Fruit fly (Drosophila melanogaster) whole organism, embryonic: ENCODE data around the gene kirre.
A peak's percentile ranks its signal among the peaks of the same experiment; 100 is the strongest.

ENCODE experiments used
- Ada2b ChIP-seq: fragments of 200-800 bp; sonication (Bioruptor generic); IDR thresholded peaks from 2 replicates; pipeline ENCODE4 v1.3.6; 2022; ENCODE audit warnings: missing biosample characterization, missing genetic modification characterization
- B-H1 ChIP-seq: fragments of 200-800 bp; sonication (Bioruptor generic); IDR thresholded peaks from 3 replicates; pipeline ENCODE4 v1.3.6; 2022; ENCODE audit warnings: missing biosample characterization, missing genetic modification characterization
- Bteb2 ChIP-seq: fragments of 200-800 bp; sonication (Bioruptor generic); optimal IDR thresholded peaks from 2 replicates; lab custom pipeline; 2016; ENCODE audit warnings: missing biosample characterization, missing genetic modification characterization
- C15 ChIP-seq: fragments of 200-800 bp; sonication (Bioruptor generic); IDR thresholded peaks from 3 replicates; pipeline ENCODE4 v1.3.6; 2022; ENCODE audit warnings: missing biosample characterization, missing genetic modification characterization
- CG11695 ChIP-seq: fragments of 200-800 bp; sonication (Bioruptor generic); IDR thresholded peaks from 3 replicates; pipeline ENCODE4 v1.3.6; 2022; ENCODE audit warnings: missing biosample characterization, missing genetic modification characterization
- CG14860 ChIP-seq: fragments of 200-800 bp; sonication (Bioruptor generic); IDR thresholded peaks from 3 replicates; pipeline ENCODE4 v1.3.6; 2022; ENCODE audit warnings: missing biosample characterization, missing genetic modification characterization; ENCODE audit not compliant: partially characterized antibody
- CG16863 ChIP-seq: fragments of 200-800 bp; sonication (Bioruptor generic); optimal IDR thresholded peaks from 3 replicates; lab custom pipeline; 2016; ENCODE audit warnings: missing biosample characterization, missing genetic modification characterization
- CG17385 ChIP-seq: fragments of 200-800 bp; sonication (Bioruptor generic); optimal IDR thresholded peaks from 3 replicates; lab custom pipeline; 2018; ENCODE audit warnings: missing biosample characterization, mild to moderate bottlenecking, missing genetic modification characterization
- CG17612 ChIP-seq: fragments of 200-800 bp; sonication (Bioruptor generic); IDR thresholded peaks from 2 replicates; pipeline ENCODE4 v1.3.6; 2022; ENCODE audit warnings: missing biosample characterization, missing genetic modification characterization
- CG30431 ChIP-seq: fragments of 200-800 bp; sonication (Bioruptor generic); optimal IDR thresholded peaks from 2 replicates; lab custom pipeline; 2017; ENCODE audit warnings: missing biosample characterization, missing genetic modification characterization
- CG32532 ChIP-seq: fragments of 200-800 bp; sonication (Bioruptor generic); IDR thresholded peaks from 2 replicates; pipeline ENCODE4 v1.3.6; 2022; ENCODE audit warnings: missing biosample characterization, missing genetic modification characterization
- CG32767 ChIP-seq: fragments of 200-800 bp; sonication (Bioruptor generic); IDR thresholded peaks from 2 replicates; pipeline ENCODE4 v1.3.6; 2022; ENCODE audit warnings: missing biosample characterization, missing genetic modification characterization
- CG4404 ChIP-seq: fragments of 200-800 bp; sonication (Bioruptor generic); IDR thresholded peaks from 2 replicates; pipeline ENCODE4 v1.3.6; 2022; ENCODE audit warnings: missing biosample characterization, missing genetic modification characterization
- CG5245 ChIP-seq: fragments of 200-800 bp; sonication (Bioruptor generic); optimal IDR thresholded peaks from 3 replicates; lab custom pipeline; 2016; ENCODE audit warnings: missing biosample characterization, missing genetic modification characterization
- CG6854 ChIP-seq: fragments of 200-800 bp; sonication (Bioruptor generic); optimal IDR thresholded peaks from 3 replicates; lab custom pipeline; 2017; ENCODE audit warnings: missing biosample characterization, mild to moderate bottlenecking, missing genetic modification characterization
- CG7745 ChIP-seq: fragments of 200-800 bp; sonication (Bioruptor generic); optimal IDR thresholded peaks from 2 replicates; lab custom pipeline; 2018; ENCODE audit warnings: missing biosample characterization, mild to moderate bottlenecking, missing genetic modification characterization, moderate library complexity
- CG7928 ChIP-seq: fragments of 200-800 bp; sonication (Bioruptor generic); optimal IDR thresholded peaks from 2 replicates; lab custom pipeline; 2017; ENCODE audit warnings: missing biosample characterization, mild to moderate bottlenecking, missing genetic modification characterization
- CG8924 ChIP-seq: fragments of 200-800 bp; optimal IDR thresholded peaks from 3 replicates; lab custom pipeline; 2019; ENCODE audit warnings: missing biosample characterization, mild to moderate bottlenecking, missing genetic modification characterization, moderate library complexity
- CG8944 ChIP-seq: fragments of 200-800 bp; sonication (Bioruptor generic); optimal IDR thresholded peaks from 3 replicates; lab custom pipeline; 2016; ENCODE audit warnings: missing biosample characterization, missing genetic modification characterization
- CG9609 ChIP-seq: fragments of 200-800 bp; sonication (Bioruptor generic); optimal IDR thresholded peaks from 3 replicates; lab custom pipeline; 2016; ENCODE audit warnings: missing biosample characterization, missing genetic modification characterization
- CG9817 ChIP-seq: fragments of 200-800 bp; sonication (Bioruptor generic); optimal IDR thresholded peaks from 2 replicates; lab custom pipeline; 2018; ENCODE audit warnings: missing biosample characterization, mild to moderate bottlenecking, missing genetic modification characterization, moderate library complexity
- Dll ChIP-seq: fragments of 200-800 bp; sonication (Bioruptor generic); IDR thresholded peaks from 4 replicates; pipeline ENCODE4 v1.3.6; 2022; ENCODE audit warnings: missing biosample characterization, missing genetic modification characterization; ENCODE audit not compliant: partially characterized antibody
- Fer1 ChIP-seq: fragments of 200-800 bp; sonication (Bioruptor generic); optimal IDR thresholded peaks from 2 replicates; lab custom pipeline; 2017; ENCODE audit warnings: missing biosample characterization, mild to moderate bottlenecking, missing genetic modification characterization
- Lhr ChIP-seq: fragments of 200-800 bp; sonication (Bioruptor generic); optimal IDR thresholded peaks from 3 replicates; lab custom pipeline; 2017; ENCODE audit warnings: mild to moderate bottlenecking, missing biosample characterization, missing genetic modification reagents, missing genetic modification characterization
- MESR4 ChIP-seq: fragments of 200-800 bp; sonication (Bioruptor generic); optimal IDR thresholded peaks from 2 replicates; lab custom pipeline; 2018; ENCODE audit warnings: missing biosample characterization, mild to moderate bottlenecking, missing genetic modification characterization, moderate library complexity
- Mes4 ChIP-seq: fragments of 200-800 bp; sonication (Bioruptor generic); optimal IDR thresholded peaks from 2 replicates; lab custom pipeline; 2016; ENCODE audit warnings: missing biosample characterization, missing genetic modification characterization
- NC2α ChIP-seq: fragments of 200-800 bp; sonication (Bioruptor generic); optimal IDR thresholded peaks from 2 replicates; lab custom pipeline; 2016; ENCODE audit warnings: missing biosample characterization, missing genetic modification characterization
- Nf-YB ChIP-seq: fragments of 200-800 bp; sonication (Bioruptor generic); optimal IDR thresholded peaks from 3 replicates; lab custom pipeline; 2019; ENCODE audit warnings: missing biosample characterization, mild to moderate bottlenecking, missing genetic modification characterization, moderate library complexity
- Optix ChIP-seq: fragments of 200-800 bp; sonication (Bioruptor generic); IDR thresholded peaks from 3 replicates; pipeline ENCODE4 v1.3.6; 2022; ENCODE audit warnings: missing biosample characterization, missing genetic modification characterization
- PHDP ChIP-seq: fragments of 200-800 bp; sonication (Bioruptor generic); optimal IDR thresholded peaks from 3 replicates; lab custom pipeline; 2018; ENCODE audit warnings: missing biosample characterization, mild to moderate bottlenecking, missing genetic modification characterization, moderate library complexity
- Ravus ChIP-seq: fragments of 200-800 bp; sonication (Bioruptor generic); IDR thresholded peaks from 2 replicates; pipeline ENCODE4 v1.3.6; 2022; ENCODE audit warnings: missing biosample characterization, missing genetic modification characterization
- Sin3A ChIP-seq: fragments of >200 bp; optimal IDR thresholded peaks from 2 replicates; lab custom pipeline; 2018
- Sox100B ChIP-seq: fragments of 200-800 bp; sonication (Bioruptor generic); optimal IDR thresholded peaks from 3 replicates; lab custom pipeline; 2018; ENCODE audit warnings: missing biosample characterization, mild to moderate bottlenecking, missing genetic modification characterization
- ash1 ChIP-seq: fragments of 200-800 bp; sonication (Bioruptor generic); optimal IDR thresholded peaks from 2 replicates; lab custom pipeline; 2018; ENCODE audit warnings: missing biosample characterization, mild to moderate bottlenecking, missing genetic modification characterization
- cas ChIP-seq: fragments of 200-800 bp; sonication (Bioruptor generic); IDR thresholded peaks from 2 replicates; pipeline ENCODE4 v1.3.6; 2022; ENCODE audit warnings: missing biosample characterization, missing genetic modification characterization
- ci ChIP-seq: fragments of 200-800 bp; sonication (Bioruptor generic); IDR thresholded peaks from 3 replicates; pipeline ENCODE4 v1.3.6; 2022; ENCODE audit warnings: missing biosample characterization, missing genetic modification characterization
- corto ChIP-seq: fragments of 200-800 bp; sonication (Bioruptor generic); optimal IDR thresholded peaks from 2 replicates; lab custom pipeline; 2016; ENCODE audit warnings: missing biosample characterization, mild to moderate bottlenecking, missing genetic modification characterization, moderate library complexity
- dysf ChIP-seq: fragments of 200-800 bp; sonication (Bioruptor generic); IDR thresholded peaks from 3 replicates; pipeline ENCODE4 v1.3.6; 2022; ENCODE audit warnings: missing biosample characterization, missing genetic modification characterization
- fd3F ChIP-seq: fragments of 200-800 bp; sonication (Bioruptor generic); optimal IDR thresholded peaks from 2 replicates; lab custom pipeline; 2018; ENCODE audit warnings: missing biosample characterization, mild to moderate bottlenecking, missing genetic modification characterization, moderate library complexity
- gce ChIP-seq: fragments of 200-800 bp; sonication (Bioruptor generic); IDR thresholded peaks from 3 replicates; pipeline ENCODE4 v1.3.6; 2022; ENCODE audit warnings: missing biosample characterization, missing genetic modification characterization
- gcm2 ChIP-seq: fragments of 200-800 bp; sonication (Bioruptor generic); optimal IDR thresholded peaks from 2 replicates; lab custom pipeline; 2016; ENCODE audit warnings: missing biosample characterization, missing genetic modification characterization
- ind ChIP-seq: fragments of 200-800 bp; sonication (Bioruptor generic); optimal IDR thresholded peaks from 3 replicates; lab custom pipeline; 2016; ENCODE audit warnings: missing biosample characterization, missing genetic modification characterization
- jigr1 ChIP-seq: fragments of 200-800 bp; sonication (Bioruptor generic); IDR thresholded peaks from 3 replicates; pipeline ENCODE4 v1.3.6; 2022; ENCODE audit warnings: missing biosample characterization, missing genetic modification characterization
- lbe ChIP-seq: fragments of 200-800 bp; sonication (Bioruptor generic); optimal IDR thresholded peaks from 2 replicates; lab custom pipeline; 2016; ENCODE audit warnings: missing biosample characterization, mild to moderate bottlenecking, missing genetic modification characterization
- nau ChIP-seq: fragments of 200-800 bp; sonication (Bioruptor generic); optimal IDR thresholded peaks from 3 replicates; lab custom pipeline; 2017; ENCODE audit warnings: missing biosample characterization, mild to moderate bottlenecking, missing genetic modification characterization, missing genetic modification reagents
- nom ChIP-seq: fragments of 200-800 bp; sonication (Bioruptor generic); optimal IDR thresholded peaks from 2 replicates; lab custom pipeline; 2017; ENCODE audit warnings: missing biosample characterization, missing genetic modification characterization, mild to moderate bottlenecking, moderate library complexity, missing genetic modification reagents
- odd ChIP-seq: fragments of 200-800 bp; sonication (Bioruptor generic); optimal IDR thresholded peaks from 2 replicates; lab custom pipeline; 2017; ENCODE audit warnings: missing biosample characterization, mild to moderate bottlenecking, missing genetic modification characterization
- pros ChIP-seq: fragments of 200-800 bp; sonication (Bioruptor generic); optimal IDR thresholded peaks from 3 replicates; lab custom pipeline; 2019; ENCODE audit warnings: missing biosample characterization, mild to moderate bottlenecking, missing genetic modification characterization, moderate library complexity
- slbo ChIP-seq: fragments of 200-800 bp; sonication (Bioruptor generic); IDR thresholded peaks from 2 replicates; pipeline ENCODE4 v1.3.6; 2022; ENCODE audit warnings: missing biosample characterization, missing genetic modification characterization
- sob ChIP-seq: fragments of 200-800 bp; sonication (Bioruptor generic); IDR thresholded peaks from 2 replicates; pipeline ENCODE4 v1.3.6; 2022; ENCODE audit warnings: missing biosample characterization, missing genetic modification characterization
- sqz ChIP-seq: fragments of 200-800 bp; sonication (Bioruptor generic); optimal IDR thresholded peaks from 3 replicates; lab custom pipeline; 2018; ENCODE audit warnings: missing biosample characterization, mild to moderate bottlenecking, missing genetic modification characterization
- wdn ChIP-seq: fragments of 200-800 bp; sonication (Bioruptor generic); IDR thresholded peaks from 2 replicates; pipeline ENCODE4 v1.3.6; 2022; ENCODE audit warnings: missing biosample characterization, missing genetic modification characterization

kirre gene

dm6 chrX:3045953-3046352, 305.8 kb downstream of the kirre start (continued):
- TF ChIP-seq Optix (GFP tag; lab: Robert Waterston, UW) (peak; percentile 81), pros (GFP tag; lab: Kevin White, UChicago) (no peak), CG30431 (peak; percentile 65), ash1 (GFP tag; lab: Kevin White, UChicago) (no peak), PHDP (peak; percentile 59), sqz (GFP tag; lab: Kevin White, UChicago) (peak; percentile 58), CG32532 (GFP tag; lab: Robert Waterston, UW) (0 out of 2 replicates have a peak, but pooled peaks have one; percentile 21), CG17612 (GFP tag; lab: Robert Waterston, UW) (no peak), fd3F (GFP tag; lab: Kevin White, UChicago) (no peak), jigr1 (GFP tag; lab: Robert Waterston, UW) (peak; percentile 64; the same call in 2 of the 3 replicates), MESR4 (GFP tag; lab: Kevin White, UChicago) (no peak), ci (GFP tag; lab: Robert Waterston, UW) (peak; percentile 84; the same call in 2 of the 3 replicates), CG11695 (GFP tag; lab: Robert Waterston, UW) (peak; percentile 51; the same call in 1 of the 3 replicates), CG8924 (peak; percentile 59), lbe (GFP tag; lab: Kevin White, UChicago) (peak; percentile 86), Lhr (GFP tag; lab: Kevin White, UChicago) (peak; percentile 53), Ravus (GFP tag; lab: Robert Waterston, UW) (no peak), CG4404 (peak; percentile 31; the same call in 1 of the 2 replicates), CG7745 (tag; lab: Kevin White, UChicago) (no peak), Ada2b (GFP tag; lab: Robert Waterston, UW) (peak; percentile 63), CG8944 (peak; percentile 76), wdn (GFP tag; lab: Robert Waterston, UW) (0 out of 2 replicates have a peak, but pooled peaks have one; percentile 12), Sox100B (GFP tag; lab: Kevin White, UChicago) (peak; percentile 34), CG6854 (GFP tag; lab: Kevin White, UChicago) (no peak), CG7928 (no peak), B-H1 (GFP tag; lab: Robert Waterston, UW) (peak; percentile 72), nom (GFP tag; lab: Kevin White, UChicago) (peak; percentile 87), CG32767 (peak; percentile 39; the same call in 1 of the 2 replicates), cas (no peak), CG14860 (no peak), ind (GFP tag; lab: Kevin White, UChicago) (peak; percentile 63), dysf (GFP tag; lab: Robert Waterston, UW) (peak; percentile 72), CG17385 (GFP tag; lab: Kevin White, UChicago) (peak; percentile 48), CG9817 (tag; lab: Kevin White, UChicago) (peak; percentile 6), CG9609 (peak; percentile 66), Fer1 (GFP tag; lab: Kevin White, UChicago) (no peak), CG16863 (GFP tag; lab: Kevin White, UChicago) (peak; percentile 74), C15 (GFP tag; lab: Robert Waterston, UW) (no peak), gce (GFP tag; lab: Robert Waterston, UW) (no peak), CG5245 (GFP tag; lab: Kevin White, UChicago) (peak; percentile 68), gcm2 (no peak), Dll (no peak), nau (GFP tag; lab: Kevin White, UChicago) (peak; percentile 27), Mes4 (GFP tag; lab: Kevin White, UChicago) (peak; percentile 74), odd (GFP tag; lab: Kevin White, UChicago) (peak; percentile 24), NC2α (GFP tag; lab: Kevin White, UChicago) (peak; percentile 65), Bteb2 (GFP tag; lab: Kevin White, UChicago) (peak; percentile 20), Sin3A (no peak), sob (GFP tag; lab: Robert Waterston, UW) (peak; percentile 59; the same call in 1 of the 2 replicates), slbo (peak; percentile 62), corto (GFP tag; lab: Kevin White, UChicago) (peak; percentile 37), Nf-YB (peak; percentile 12)
